Worm (Caenorhabditis elegans) whole organism, mixed stage, embryonic: ENCODE measurements around the gene fbxb-98.
A peak's percentile ranks its signal among the peaks of the same experiment; 100 is the strongest.
"Not testable (repeated sequence)": the region's sequence is repeated elsewhere in the genome, so short reads cannot be mapped to it uniquely, and the experiment has no call there.

ENCODE experiments used
- bed-3 ChIP-seq: fragments of 200-800 bp; sonication (Bioruptor generic); optimal IDR thresholded peaks from 3 replicates; lab custom pipeline; 2018; ENCODE audit warnings: mild to moderate bottlenecking, missing genetic modification characterization, moderate library complexity, missing compliant biosample characterization
- blmp-1 ChIP-seq: fragments of 150-350 bp; optimal IDR thresholded peaks from 2 replicates; lab custom pipeline; 2014; ENCODE audit warnings: missing biosample characterization, missing genetic modification characterization
- drap-1 ChIP-seq: fragments of 200-800 bp; sonication (Bioruptor generic); optimal IDR thresholded peaks from 3 replicates; lab custom pipeline; 2018; ENCODE audit warnings: mild to moderate bottlenecking, missing genetic modification characterization, missing compliant biosample characterization
- elt-1 ChIP-seq: sonication (generic microtip); optimal IDR thresholded peaks from 2 replicates; lab custom pipeline; 2017; ENCODE audit warnings: missing genetic modification characterization, mild to moderate bottlenecking, missing compliant biosample characterization, antibody characterized with exemption, moderate library complexity, borderline replicate concordance; ENCODE audit not compliant: insufficient read depth
- lin-13 ChIP-seq: fragments of 150-350 bp; optimal IDR thresholded peaks from 2 replicates; lab custom pipeline; 2014; ENCODE audit warnings: missing biosample characterization, missing genetic modification characterization
- lsy-2 ChIP-seq: fragments of 150-350 bp; optimal IDR thresholded peaks from 2 replicates; lab custom pipeline; 2014; ENCODE audit warnings: missing biosample characterization, missing genetic modification characterization
- mep-1 ChIP-seq: fragments of 150-350 bp; optimal IDR thresholded peaks from 2 replicates; lab custom pipeline; 2017; ENCODE audit warnings: missing biosample characterization, missing genetic modification reagents, missing genetic modification characterization, inconsistent platforms
- nhr-12 ChIP-seq: fragments of 150-350 bp; optimal IDR thresholded peaks from 2 replicates; lab custom pipeline; 2014; ENCODE audit warnings: missing biosample characterization, missing genetic modification characterization
- nhr-2 ChIP-seq: fragments of 150-350 bp; optimal IDR thresholded peaks from 2 replicates; lab custom pipeline; 2014; ENCODE audit warnings: missing biosample characterization, missing genetic modification characterization
- nhr-237 ChIP-seq: fragments of 150-350 bp; optimal IDR thresholded peaks from 2 replicates; lab custom pipeline; 2014; ENCODE audit warnings: missing biosample characterization, missing genetic modification characterization
- pha-4 ChIP-seq: fragments of 150-350 bp; optimal IDR thresholded peaks from 2 replicates; lab custom pipeline; 2018; ENCODE audit warnings: missing biosample characterization, missing genetic modification reagents, missing genetic modification characterization
- snpc-4 ChIP-seq: fragments of 150-350 bp; optimal IDR thresholded peaks from 2 replicates; lab custom pipeline; 2014; ENCODE audit warnings: missing biosample characterization, missing genetic modification characterization
- unc-39 ChIP-seq: fragments of 150-350 bp; optimal IDR thresholded peaks from 2 replicates; lab custom pipeline; 2014; ENCODE audit warnings: missing biosample characterization, missing genetic modification characterization
- ztf-11 ChIP-seq: fragments of 150-350 bp; optimal IDR thresholded peaks from 2 replicates; lab custom pipeline; 2014; ENCODE audit warnings: missing biosample characterization, missing genetic modification characterization

DNA sequence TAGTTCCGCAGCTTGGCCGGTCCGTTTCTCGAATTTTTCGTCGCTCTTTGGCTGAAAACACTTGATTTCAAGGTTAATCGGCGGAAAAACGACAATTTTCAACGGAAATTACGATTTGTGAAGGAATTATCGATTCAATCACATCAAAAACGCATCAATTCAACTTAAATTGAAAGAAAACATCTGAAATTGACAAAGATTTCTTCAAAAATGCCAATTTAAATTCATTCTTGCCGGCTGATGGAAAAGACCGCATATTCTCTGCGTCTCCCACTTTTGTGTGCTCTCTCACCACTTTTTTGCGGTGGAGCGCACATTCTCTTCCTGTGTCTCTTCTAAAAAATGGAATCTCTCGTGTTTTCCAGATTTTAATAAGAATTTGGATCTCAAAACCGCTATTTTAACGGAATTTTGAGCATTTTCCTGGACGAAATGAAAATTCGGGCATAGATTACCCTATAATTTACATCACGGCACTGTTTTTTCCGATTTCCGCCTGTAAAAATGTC is 1.1 kb upstream of the fbxb-98 start, which contains the start of gene C16C4.18:
- not testable (repeated sequence) for TF ChIP-seq nhr-237; ztf-11 (tag; lab: Kevin White, UChicago); blmp-1 (tag; lab: Kevin White, UChicago); elt-1; unc-39; lsy-2 (tag; lab: Kevin White, UChicago); snpc-4 (tag; lab: Kevin White, UChicago); drap-1 (GFP tag; lab: Kevin White, UChicago); bed-3 (GFP tag; lab: Kevin White, UChicago); lin-13 (tag; lab: Kevin White, UChicago); nhr-12; pha-4 (tag; lab: Kevin White, UChicago); nhr-2
- peak; percentile 2 for TF ChIP-seq mep-1 (tag; lab: Kevin White, UChicago)
